Fruit fly (Drosophila melanogaster): ENCODE measurements around the gene CG18599.

CG18599 gene

DNA sequence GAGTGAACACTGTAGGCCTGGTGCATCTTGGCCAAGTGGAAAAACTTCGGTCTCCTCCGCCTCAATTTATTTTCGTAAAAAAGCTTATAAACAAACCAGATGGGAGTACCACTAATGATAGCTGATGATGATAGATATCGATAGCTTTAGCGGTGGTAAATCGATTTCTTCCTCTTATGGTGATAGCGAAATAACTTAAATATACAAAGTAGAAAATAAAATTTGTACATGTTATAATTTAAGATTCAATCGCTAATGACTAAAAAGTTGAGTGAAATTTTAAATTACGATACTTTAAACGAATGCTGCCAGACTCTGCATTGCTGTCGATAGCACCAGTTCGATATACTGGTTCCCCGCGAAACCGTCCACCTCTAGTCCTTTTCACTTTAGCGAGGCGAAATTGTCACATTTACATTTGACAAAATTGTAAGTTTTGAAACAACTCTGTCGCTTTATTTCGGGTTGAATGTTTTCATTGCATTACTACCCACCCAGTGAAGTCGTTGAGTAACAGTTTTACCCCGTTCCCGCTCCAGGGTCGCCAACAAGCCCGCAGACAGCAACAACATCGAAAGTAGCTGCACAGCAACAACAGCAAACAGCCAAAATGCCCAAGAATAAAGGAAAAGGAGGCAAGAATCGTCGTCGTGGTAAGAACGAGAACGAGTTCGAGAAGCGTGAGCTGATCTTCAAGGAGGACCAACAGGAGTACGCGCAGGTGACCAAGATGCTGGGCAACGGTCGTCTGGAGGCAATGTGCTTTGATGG is 6.9 kb downstream of the CG18599 start, which contains the start of the genes Vps39 and eIF1A (continued):
- TF ChIP-seq fd3F (GFP tag; optimal IDR thresholded peaks at IDR 0.05) (peak; percentile 27), CG1529 (GFP tag; optimal IDR thresholded peaks at IDR 0.05) (no peak), bigmax (GFP tag; optimal IDR thresholded peaks at IDR 0.05) (no peak), sd (tag; optimal IDR thresholded peaks at IDR 0.05) (no peak), Scr (GFP tag; IDR thresholded peaks at IDR 0.05; ENCODE audit: partially characterized antibody) (peak; percentile 92), Tbp (GFP tag; optimal IDR thresholded peaks at IDR 0.05) (no peak), al (GFP tag; IDR thresholded peaks at IDR 0.05) (peak; percentile 31; the same call in 1 of the 2 replicates), CkIIα-i1 (GFP tag; IDR thresholded peaks at IDR 0.05) (no peak), sqz (GFP tag; optimal IDR thresholded peaks at IDR 0.05) (no peak), CG14860 (GFP tag; IDR thresholded peaks at IDR 0.05; ENCODE audit: partially characterized antibody) (peak; percentile 87), slou (GFP tag; optimal IDR thresholded peaks at IDR 0.05) (peak; percentile 25), CG10543 (GFP tag; optimal IDR thresholded peaks at IDR 0.05) (peak; percentile 15), CG4617 (GFP tag; optimal IDR thresholded peaks at IDR 0.05; ENCODE audit: borderline replicate concordance) (peak; percentile 65), crp (GFP tag; optimal IDR thresholded peaks at IDR 0.05) (peak in 1 of 2 experiments; percentile 69), gfzf (GFP tag; optimal IDR thresholded peaks at IDR 0.05) (peak; percentile 12), dm (GFP tag; optimal IDR thresholded peaks at IDR 0.05) (peak; percentile 76), CG4424 (GFP tag; optimal IDR thresholded peaks at IDR 0.05) (peak; percentile 35), CG3995 (GFP tag; optimal IDR thresholded peaks at IDR 0.05) (peak; percentile 53), Dad (GFP tag; optimal IDR thresholded peaks at IDR 0.05) (peak; percentile 12), Atf3 (GFP tag; optimal IDR thresholded peaks at IDR 0.05) (peak; percentile 20)

DNA sequence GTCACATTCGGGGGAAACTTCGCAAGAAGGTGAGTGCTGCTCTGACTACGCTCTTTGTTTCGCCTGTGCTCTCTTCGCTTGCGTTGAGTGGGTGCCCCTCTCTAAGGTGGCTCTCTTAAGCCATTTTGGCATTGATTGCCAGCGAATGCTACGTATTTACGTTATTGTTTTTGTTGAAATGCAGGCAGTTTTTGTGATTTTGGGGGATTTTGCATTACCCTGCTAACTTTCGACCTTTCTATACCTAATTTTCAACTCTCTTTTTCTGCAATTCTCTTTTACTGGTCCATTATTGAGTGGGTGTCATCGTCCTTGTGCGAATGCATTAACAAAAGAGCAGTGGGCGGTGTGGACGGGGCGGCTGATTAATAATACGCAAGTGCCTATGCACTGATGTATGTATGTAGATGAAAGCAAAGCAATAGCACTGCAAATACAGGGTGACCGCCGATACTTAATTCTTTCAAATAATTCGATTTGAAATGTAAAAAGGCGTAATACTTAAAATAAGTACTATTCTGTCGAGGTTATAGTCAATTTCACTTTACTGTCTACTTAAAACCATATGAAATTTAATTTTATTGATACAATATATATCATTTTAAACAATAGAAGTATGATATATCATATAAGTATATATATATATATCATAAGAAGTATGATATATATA is 7.7 kb downstream of the CG18599 start:
- TF ChIP-seq kah (GFP tag; optimal IDR thresholded peaks at IDR 0.05) (peak; percentile 34), Camta (GFP tag; optimal IDR thresholded peaks at IDR 0.05) (no peak), CG17385 (GFP tag; optimal IDR thresholded peaks at IDR 0.05) (peak; percentile 23), ci (GFP tag; IDR thresholded peaks at IDR 0.05) (0 out of 3 replicates have a peak, but pooled peaks have one; percentile 32), sisA (GFP tag; IDR thresholded peaks at IDR 0.05) (no peak), CG10366 (GFP tag; IDR thresholded peaks at IDR 0.05) (0 out of 2 replicates have a peak, but pooled peaks have one; percentile 11), HLHmδ (GFP tag; optimal IDR thresholded peaks at IDR 0.05) (peak; percentile 44), Max (GFP tag; optimal IDR thresholded peaks at IDR 0.05) (no peak), esg (GFP tag; conservative IDR thresholded peaks at IDR 0.05) (no peak), CG6813 (GFP tag; optimal IDR thresholded peaks at IDR 0.05) (no peak), wek (GFP tag; optimal IDR thresholded peaks at IDR 0.05) (no peak), phol (tag; optimal IDR thresholded peaks at IDR 0.05) (no peak), kni (GFP tag; optimal IDR thresholded peaks at IDR 0.05) (no peak), CG11695 (GFP tag; IDR thresholded peaks at IDR 0.05) (no peak), zen2 (GFP tag; IDR thresholded peaks at IDR 0.05; ENCODE audit: partially characterized antibody) (peak; percentile 48; the same call in 1 of the 3 replicates), Optix (GFP tag; IDR thresholded peaks at IDR 0.05) (0 out of 3 replicates have a peak, but pooled peaks have one; percentile 12), slp2 (GFP tag; optimal IDR thresholded peaks at IDR 0.05) (no peak), Trl (optimal IDR thresholded peaks at IDR 0.05) (peak; percentile 94 to 98), Trl (GFP tag; optimal IDR thresholded peaks at IDR 0.05) (no peak), CG2712 (tag; optimal IDR thresholded peaks at IDR 0.05) (peak; percentile 3), ems (GFP tag; optimal IDR thresholded peaks at IDR 0.05) (no peak), lov (optimal IDR thresholded peaks at IDR 0.05) (no peak), lov (GFP tag; IDR thresholded peaks at IDR 0.05) (no peak), CG9437 (GFP tag; optimal IDR thresholded peaks at IDR 0.05) (peak; percentile 81), CG34376 (GFP tag; optimal IDR thresholded peaks at IDR 0.05) (peak; percentile 10), sr (GFP tag; IDR thresholded peaks at IDR 0.05) (peak; percentile 63; the same call in 2 of the 3 replicates), fd96Cb (tag; optimal IDR thresholded peaks at IDR 0.05) (no peak), scrt (GFP tag; optimal IDR thresholded peaks at IDR 0.05) (no peak)

Measured in whole organism, embryonic.